Worm (Caenorhabditis elegans) whole organism, young adult: Measurements from ENCODE around the gene R08C7.4.

Source experiments
- B0261.1 ChIP-seq: sonication (generic microtip); optimal IDR thresholded peaks from 2 replicates; lab custom pipeline; 2016; ENCODE audit warnings: mild to moderate bottlenecking, missing genetic modification characterization, moderate library complexity, missing compliant biosample characterization
- B0336.3 ChIP-seq: fragments of 200-800 bp; sonication (Bioruptor generic); IDR thresholded peaks from 2 replicates; pipeline ENCODE4 v1.3.6; 2022; ENCODE audit warnings: missing genetic modification characterization, missing compliant biosample characterization
- C06A6.2 ChIP-seq: fragments of 200-800 bp; sonication (Bioruptor generic); conservative IDR thresholded peaks from 2 replicates; pipeline ENCODE4 v1.3.6; 2022; ENCODE audit warnings: missing genetic modification characterization, missing compliant biosample characterization
- D2030.7 ChIP-seq: fragments of 200-800 bp; sonication (Bioruptor generic); IDR thresholded peaks from 2 replicates; pipeline ENCODE4 v1.3.6; 2022; ENCODE audit warnings: missing genetic modification reagents, missing genetic modification characterization, missing compliant biosample characterization
- F23B12.7 ChIP-seq: sonication (generic microtip); optimal IDR thresholded peaks from 2 replicates; lab custom pipeline; 2017; ENCODE audit warnings: missing genetic modification characterization, mild to moderate bottlenecking, missing compliant biosample characterization, antibody characterized with exemption, moderate library complexity; ENCODE audit not compliant: insufficient read depth
- F33H1.4 ChIP-seq: fragments of 200-800 bp; sonication (Bioruptor generic); IDR thresholded peaks from 2 replicates; pipeline ENCODE4 v1.3.6; 2022; ENCODE audit warnings: missing genetic modification reagents, missing genetic modification characterization, missing compliant biosample characterization
- F37B4.10 ChIP-seq: fragments of 200-800 bp; sonication (Bioruptor generic); IDR thresholded peaks from 2 replicates; pipeline ENCODE4 v1.3.6; 2022; ENCODE audit warnings: missing genetic modification characterization, missing compliant biosample characterization
- K12H6.12 ChIP-seq: fragments of 200-800 bp; sonication (Bioruptor generic); optimal IDR thresholded peaks from 2 replicates; lab custom pipeline; 2018; ENCODE audit warnings: mild to moderate bottlenecking, missing genetic modification characterization, missing compliant biosample characterization
- Y53G8AR.9 ChIP-seq: fragments of 200-800 bp; sonication (Bioruptor generic); conservative IDR thresholded peaks from 2 replicates; pipeline ENCODE4 v1.3.6; 2022; ENCODE audit warnings: missing genetic modification reagents, missing genetic modification characterization, missing compliant biosample characterization
- atf-7 ChIP-seq: sonication (generic microtip); optimal IDR thresholded peaks from 2 replicates; lab custom pipeline; 2017; ENCODE audit warnings: mild to moderate bottlenecking, missing genetic modification characterization, missing compliant biosample characterization
- athp-1 ChIP-seq: sonication (generic microtip); optimal IDR thresholded peaks from 2 replicates; lab custom pipeline; 2017; ENCODE audit warnings: mild to moderate bottlenecking, missing genetic modification characterization, missing compliant biosample characterization
- ccch-3 ChIP-seq: fragments of 200-800 bp; sonication (Bioruptor generic); optimal IDR thresholded peaks from 2 replicates; lab custom pipeline; 2018; ENCODE audit warnings: mild to moderate bottlenecking, missing genetic modification characterization, missing compliant biosample characterization
- cebp-1 ChIP-seq, 2 experiments: fragments of 200-800 bp in 1 of 2; sonication (Bioruptor generic) in 1 of 2; sonication (generic microtip) in 1 of 2; IDR thresholded peaks in 1 of 2; optimal IDR thresholded peaks in 1 of 2; 2 replicates each; pipeline versions ENCODE4 v1.3.6 to Lab custom; 2017 to 2022; ENCODE audit warnings: missing compliant biosample characterization in 2 of 2, missing genetic modification characterization in 2 of 2, mild to moderate bottlenecking in 1 of 2, missing genetic modification reagents in 1 of 2, moderate library complexity in 1 of 2
- ceh-79 ChIP-seq: sonication (generic microtip); optimal IDR thresholded peaks from 2 replicates; lab custom pipeline; 2017; ENCODE audit warnings: mild to moderate bottlenecking, missing genetic modification characterization, missing compliant biosample characterization
- ceh-91 ChIP-seq: fragments of 200-800 bp; sonication (Bioruptor generic); IDR thresholded peaks from 2 replicates; pipeline ENCODE4 v1.3.6; 2022; ENCODE audit warnings: missing genetic modification reagents, missing genetic modification characterization, missing compliant biosample characterization
- chd-7 ChIP-seq: sonication (generic microtip); optimal IDR thresholded peaks from 2 replicates; lab custom pipeline; 2016; ENCODE audit warnings: mild to moderate bottlenecking, missing genetic modification characterization, moderate library complexity, missing compliant biosample characterization
- dox-1 ChIP-seq: fragments of 200-800 bp; sonication (Bioruptor generic); IDR thresholded peaks from 2 replicates; pipeline ENCODE4 v1.3.6; 2022; ENCODE audit warnings: missing genetic modification reagents, missing genetic modification characterization, missing compliant biosample characterization
- egrh-3 ChIP-seq: fragments of 200-800 bp; sonication (Bioruptor generic); IDR thresholded peaks from 2 replicates; pipeline ENCODE4 v1.3.6; 2022; ENCODE audit warnings: missing genetic modification reagents, missing genetic modification characterization, missing compliant biosample characterization
- him-1 ChIP-seq: sonication (generic microtip); optimal IDR thresholded peaks from 2 replicates; lab custom pipeline; 2016; ENCODE audit warnings: missing genotype, missing genetic modification reagents, missing genetic modification characterization, missing compliant biosample characterization
- hlh-12 ChIP-seq: sonication (generic microtip); optimal IDR thresholded peaks from 2 replicates; lab custom pipeline; 2016; ENCODE audit warnings: missing genetic modification characterization, missing compliant biosample characterization
- hlh-26 ChIP-seq: fragments of 200-800 bp; sonication (Bioruptor generic); conservative IDR thresholded peaks from 2 replicates; pipeline ENCODE4 v1.3.6; 2022; ENCODE audit warnings: missing genetic modification reagents, missing genetic modification characterization, missing compliant biosample characterization
- hmg-1.2 ChIP-seq: fragments of 200-800 bp; sonication (Bioruptor generic); IDR thresholded peaks from 2 replicates; pipeline ENCODE4 v1.3.6; 2022; ENCODE audit warnings: missing genetic modification reagents, missing genetic modification characterization, missing compliant biosample characterization
- lin-26 ChIP-seq: fragments of 200-800 bp; sonication (Bioruptor generic); IDR thresholded peaks from 2 replicates; pipeline ENCODE4 v1.3.6; 2022; ENCODE audit warnings: missing genetic modification reagents, missing genetic modification characterization, missing compliant biosample characterization
- lin-35 ChIP-seq, 3 experiments: fragments of 150-350 bp in 2 of 3; sonication (generic microtip) in 1 of 3; optimal IDR thresholded peaks; 2 replicates each; lab custom pipeline; 2014 to 2018; ENCODE audit warnings: missing biosample characterization in 3 of 3, missing genetic modification characterization in 3 of 3, missing genetic modification reagents in 3 of 3
- lin-40 ChIP-seq: sonication (generic microtip); optimal IDR thresholded peaks from 2 replicates; lab custom pipeline; 2016; ENCODE audit warnings: missing genetic modification characterization, mild to moderate bottlenecking, missing compliant biosample characterization, missing genotype, missing genetic modification reagents
- lsl-1 ChIP-seq: fragments of 200-800 bp; sonication (Bioruptor generic); optimal IDR thresholded peaks from 2 replicates; lab custom pipeline; 2018; ENCODE audit warnings: mild to moderate bottlenecking, missing genetic modification characterization, moderate library complexity, missing compliant biosample characterization
- madf-6 ChIP-seq: fragments of 200-800 bp; sonication (Bioruptor generic); IDR thresholded peaks from 2 replicates; pipeline ENCODE4 v1.3.6; 2022; ENCODE audit warnings: missing genetic modification reagents, missing genetic modification characterization, missing compliant biosample characterization
- madf-8 ChIP-seq: fragments of 200-800 bp; sonication (Bioruptor generic); conservative IDR thresholded peaks from 2 replicates; pipeline ENCODE4 v1.3.6; 2022; ENCODE audit warnings: missing genetic modification reagents, missing genetic modification characterization, missing compliant biosample characterization
- mcd-1 ChIP-seq: fragments of 200-800 bp; sonication (Bioruptor generic); IDR thresholded peaks from 2 replicates; pipeline ENCODE4 v1.3.6; 2022; ENCODE audit warnings: missing genetic modification reagents, missing genetic modification characterization, missing compliant biosample characterization
- nfya-2 ChIP-seq: fragments of 200-800 bp; sonication (Bioruptor generic); IDR thresholded peaks from 2 replicates; pipeline ENCODE4 v1.3.6; 2022; ENCODE audit warnings: missing genetic modification reagents, missing genetic modification characterization, missing compliant biosample characterization
- nhr-27 ChIP-seq: fragments of 200-800 bp; sonication (Bioruptor generic); optimal IDR thresholded peaks from 2 replicates; lab custom pipeline; 2018; ENCODE audit warnings: mild to moderate bottlenecking, missing genetic modification characterization, moderate library complexity, missing compliant biosample characterization
- nhr-80 ChIP-seq: sonication (generic microtip); optimal IDR thresholded peaks from 2 replicates; lab custom pipeline; 2016; ENCODE audit warnings: missing genetic modification characterization, missing compliant biosample characterization
- pbrm-1 ChIP-seq: fragments of 200-800 bp; sonication (Bioruptor generic); IDR thresholded peaks from 2 replicates; pipeline ENCODE4 v1.3.6; 2022; ENCODE audit warnings: missing genetic modification reagents, missing genetic modification characterization, missing compliant biosample characterization
- snpc-3.4 ChIP-seq: sonication (generic microtip); optimal IDR thresholded peaks from 2 replicates; lab custom pipeline; 2017; ENCODE audit warnings: missing genetic modification characterization, mild to moderate bottlenecking, missing compliant biosample characterization, antibody characterized with exemption, moderate library complexity, missing genotype, missing genetic modification reagents
- somi-1 ChIP-seq: fragments of 200-800 bp; sonication (Bioruptor generic); optimal IDR thresholded peaks from 2 replicates; lab custom pipeline; 2018; ENCODE audit warnings: mild to moderate bottlenecking, missing genetic modification characterization, missing compliant biosample characterization
- unc-130 ChIP-seq: sonication (generic microtip); optimal IDR thresholded peaks from 2 replicates; lab custom pipeline; 2016; ENCODE audit warnings: missing genetic modification reagents, missing genetic modification characterization, missing compliant biosample characterization
- unc-62 ChIP-seq: fragments of 150-350 bp; optimal IDR thresholded peaks from 2 replicates; lab custom pipeline; 2014; ENCODE audit warnings: missing biosample characterization, missing genetic modification reagents, missing genetic modification characterization
- zfh-2 ChIP-seq: fragments of 200-800 bp; sonication (Bioruptor generic); conservative IDR thresholded peaks from 2 replicates; pipeline ENCODE4 v1.3.6; 2022; ENCODE audit warnings: missing genetic modification reagents, missing genetic modification characterization, missing compliant biosample characterization
- ztf-26 ChIP-seq: sonication (generic microtip); optimal IDR thresholded peaks from 2 replicates; lab custom pipeline; 2017; ENCODE audit warnings: missing genetic modification characterization, missing compliant biosample characterization
- ztf-28 ChIP-seq: fragments of 200-800 bp; sonication (Bioruptor generic); IDR thresholded peaks from 2 replicates; pipeline ENCODE4 v1.3.6; 2022; ENCODE audit warnings: missing genetic modification reagents, missing genetic modification characterization, missing compliant biosample characterization
- ztf-6 ChIP-seq: fragments of 200-800 bp; sonication (Bioruptor generic); IDR thresholded peaks from 2 replicates; pipeline ENCODE4 v1.3.6; 2022; ENCODE audit warnings: missing genetic modification reagents, missing genetic modification characterization, missing compliant biosample characterization

The R08C7.4 gene

ce11 chrIV:4399418-4400136 is 35.3 kb upstream of the R08C7.4 start:
- TF ChIP-seq zfh-2 (GFP tag; lab: Robert Waterston, UW) (peak; percentile 94), dox-1 (GFP tag; lab: Robert Waterston, UW) (0 out of 2 replicates have a peak, but pooled peaks have one; percentile 30), nfya-2 (no peak), nhr-80 (tag; lab: Kevin White, UChicago) (no peak), lin-40 (tag; lab: Kevin White, UChicago) (peak; percentile 3), lin-26 (peak; percentile 47; the same call in 1 of the 2 replicates), egrh-3 (GFP tag; lab: Robert Waterston, UW) (peak; percentile 85), F37B4.10 (GFP tag; lab: Robert Waterston, UW) (0 out of 2 replicates have a peak, but pooled peaks have one; percentile 10), mcd-1 (0 out of 2 replicates have a peak, but pooled peaks have one; percentile 24), nhr-27 (tag; lab: Kevin White, UChicago) (no peak)

ce11 chrIV:4400350-4401326 is 34.2 kb upstream of the R08C7.4 start, which contains the start of gene Y24D9A.6:
Y24D9A.6 (minus strand) TSS chrIV:4400400.
- TF ChIP-seq atf-7 (tag; lab: Kevin White, UChicago) (no peak), pbrm-1 (0 out of 2 replicates have a peak, but pooled peaks have one; percentile 30), ztf-26 (tag; lab: Kevin White, UChicago) (peak; percentile 91), K12H6.12 (tag; lab: Kevin White, UChicago) (no peak), C06A6.2 (GFP tag; lab: Robert Waterston, UW) (peak; percentile 73), lin-40 (tag; lab: Kevin White, UChicago) (peak; percentile 73), ceh-79 (no peak), hmg-1.2 (GFP tag; lab: Robert Waterston, UW) (peak; percentile 63), B0261.1 (no peak), F33H1.4 (GFP tag; lab: Robert Waterston, UW) (no peak), unc-62 (GFP tag; lab: Kevin White, UChicago) (no peak), mcd-1 (peak; percentile 60), ztf-28 (GFP tag; lab: Robert Waterston, UW) (no peak), ceh-91 (GFP tag; lab: Robert Waterston, UW) (no peak), madf-6 (GFP tag; lab: Robert Waterston, UW) (peak; percentile 19; the same call in 1 of the 2 replicates), lin-26 (0 out of 2 replicates have a peak, but pooled peaks have one; percentile 33), hlh-12 (no peak), Y53G8AR.9 (GFP tag; lab: Robert Waterston, UW) (0 out of 2 replicates have a peak, but pooled peaks have one; percentile 31), ztf-6 (no peak), D2030.7 (GFP tag; lab: Robert Waterston, UW) (no peak), egrh-3 (GFP tag; lab: Robert Waterston, UW) (peak; percentile 33; the same call in 1 of the 2 replicates), ccch-3 (GFP tag; lab: Kevin White, UChicago) (no peak), unc-130 (GFP tag; lab: Kevin White, UChicago) (no peak), B0336.3 (GFP tag; lab: Robert Waterston, UW) (peak; percentile 45; the same call in 1 of the 2 replicates), lsl-1 (GFP tag; lab: Kevin White, UChicago) (no peak), F23B12.7 (tag; lab: Kevin White, UChicago) (no peak), madf-8 (no peak), him-1 (tag; lab: Kevin White, UChicago) (no peak), athp-1 (tag; lab: Kevin White, UChicago) (peak; percentile 26), lin-35 (GFP tag; optimal IDR thresholded peaks at IDR 0.05; lab: Kevin White, UChicago) (peak in 1 of 3 experiments; percentile 19), chd-7 (tag; lab: Kevin White, UChicago) (peak; percentile 60), somi-1 (GFP tag; lab: Kevin White, UChicago) (peak; percentile 84), zfh-2 (GFP tag; lab: Robert Waterston, UW) (peak; percentile 58), hlh-26 (GFP tag; lab: Robert Waterston, UW) (no peak), cebp-1 (GFP tag; IDR thresholded peaks at IDR 0.05; lab: Robert Waterston, UW) (no peak), cebp-1 (tag; optimal IDR thresholded peaks at IDR 0.05; lab: Kevin White, UChicago) (peak; percentile 43), snpc-3.4 (tag; lab: Kevin White, UChicago) (no peak)
